Worm (Caenorhabditis elegans) whole organism, L4 larva: ENCODE data around the gene xbx-9.

ENCODE experiments used
- F10B5.3 ChIP-seq: sonication (generic microtip); optimal IDR thresholded peaks from 2 replicates; lab custom pipeline; 2016; ENCODE audit warnings: mild to moderate bottlenecking, missing genetic modification characterization, missing compliant biosample characterization
- F26F4.8 ChIP-seq: fragments of 200-800 bp; sonication (Bioruptor generic); conservative IDR thresholded peaks from 2 replicates; pipeline ENCODE4 v1.3.6; 2022; ENCODE audit warnings: missing genetic modification characterization, missing compliant biosample characterization
- F49E8.2 ChIP-seq: sonication (generic microtip); optimal IDR thresholded peaks from 2 replicates; lab custom pipeline; 2016; ENCODE audit warnings: missing compliant biosample characterization, mild to moderate bottlenecking, missing genetic modification characterization, borderline replicate concordance
- T20F7.1 ChIP-seq: fragments of 200-800 bp; sonication (Bioruptor generic); optimal IDR thresholded peaks from 2 replicates; lab custom pipeline; 2018; ENCODE audit warnings: mild to moderate bottlenecking, missing genetic modification characterization, missing compliant biosample characterization
- Y105C5A.15 ChIP-seq: fragments of 200-800 bp; sonication (Bioruptor generic); IDR thresholded peaks from 2 replicates; pipeline ENCODE4 v1.3.6; 2022; ENCODE audit warnings: missing genetic modification characterization, missing compliant biosample characterization
- Y48G9A.11 ChIP-seq: fragments of 200-800 bp; sonication (Bioruptor generic); IDR thresholded peaks from 2 replicates; pipeline ENCODE4 v1.3.6; 2022; ENCODE audit warnings: missing genetic modification reagents, missing genetic modification characterization, missing compliant biosample characterization
- Y5F2A.4 ChIP-seq: fragments of 200-800 bp; sonication (Bioruptor generic); optimal IDR thresholded peaks from 2 replicates; lab custom pipeline; 2018; ENCODE audit warnings: mild to moderate bottlenecking, missing genetic modification characterization, missing compliant biosample characterization
- Y75B8A.6 ChIP-seq: fragments of 200-800 bp; sonication (Bioruptor generic); IDR thresholded peaks from 2 replicates; pipeline ENCODE4 v1.3.6; 2022; ENCODE audit warnings: missing genetic modification reagents, missing genetic modification characterization, missing compliant biosample characterization
- ZK546.5 ChIP-seq, 2 experiments: sonication (generic microtip); optimal IDR thresholded peaks; 2 replicates each; lab custom pipeline; 2017; ENCODE audit warnings: missing biosample characterization in 2 of 2, missing genetic modification characterization in 2 of 2
- aha-1 ChIP-seq: fragments of 150-350 bp; peaks from one replicate; lab custom pipeline; 2014; ENCODE audit warnings: missing biosample characterization, missing genetic modification characterization
- aly-2 ChIP-seq: sonication (generic microtip); optimal IDR thresholded peaks from 2 replicates; lab custom pipeline; 2018; ENCODE audit warnings: missing biosample characterization, missing genetic modification characterization
- attf-4 ChIP-seq: sonication (generic microtip); optimal IDR thresholded peaks from 3 replicates; lab custom pipeline; 2017; ENCODE audit warnings: missing biosample characterization, missing genetic modification characterization
- ceh-32 ChIP-seq: sonication (generic microtip); optimal IDR thresholded peaks from 2 replicates; lab custom pipeline; 2016; ENCODE audit warnings: mild to moderate bottlenecking, missing genetic modification characterization, missing compliant biosample characterization; ENCODE audit not compliant: poor library complexity
- ceh-44 ChIP-seq: fragments of 200-800 bp; sonication (Bioruptor generic); IDR thresholded peaks from 2 replicates; pipeline ENCODE4 v1.3.6; 2022; ENCODE audit warnings: missing genetic modification reagents, missing genetic modification characterization, missing compliant biosample characterization
- ceh-82 ChIP-seq: sonication (generic microtip); optimal IDR thresholded peaks from 2 replicates; lab custom pipeline; 2017; ENCODE audit warnings: missing biosample characterization, missing genetic modification characterization
- daf-12 ChIP-seq: fragments of 150-350 bp; optimal IDR thresholded peaks from 2 replicates; lab custom pipeline; 2014; ENCODE audit warnings: missing biosample characterization, missing genetic modification reagents, missing genetic modification characterization
- daf-16 ChIP-seq, 3 experiments: sonication (generic microtip); optimal IDR thresholded peaks; 2 replicates each; lab custom pipeline; 2016 to 2017; ENCODE audit warnings: missing genetic modification characterization in 3 of 3, missing genetic modification reagents in 3 of 3, mild to moderate bottlenecking in 2 of 3, missing compliant biosample characterization in 2 of 3, missing biosample characterization in 1 of 3, moderate library complexity in 1 of 3
- daf-8 ChIP-seq: fragments of 200-800 bp; sonication (Bioruptor generic); IDR thresholded peaks from 2 replicates; pipeline ENCODE4 v1.3.6; 2022; ENCODE audit warnings: missing genetic modification characterization, missing compliant biosample characterization
- dmd-6 ChIP-seq: fragments of 200-800 bp; sonication (Bioruptor generic); IDR thresholded peaks from 2 replicates; pipeline ENCODE4 v1.3.6; 2022; ENCODE audit warnings: missing genetic modification reagents, missing genetic modification characterization, missing compliant biosample characterization
- dmd-8 ChIP-seq: fragments of 200-800 bp; sonication (Bioruptor generic); IDR thresholded peaks from 2 replicates; pipeline ENCODE4 v1.3.6; 2022; ENCODE audit warnings: missing genetic modification characterization, missing compliant biosample characterization
- dmd-9 ChIP-seq: fragments of 200-800 bp; sonication (Bioruptor generic); IDR thresholded peaks from 2 replicates; pipeline ENCODE4 v1.3.6; 2022; ENCODE audit warnings: missing genetic modification reagents, missing genetic modification characterization, missing compliant biosample characterization
- dpl-1 ChIP-seq: fragments of 150-350 bp; optimal IDR thresholded peaks from 2 replicates; lab custom pipeline; 2014; ENCODE audit warnings: missing biosample characterization, missing genetic modification reagents, missing genetic modification characterization
- dve-1 ChIP-seq: sonication (generic microtip); optimal IDR thresholded peaks from 2 replicates; lab custom pipeline; 2017; ENCODE audit warnings: antibody characterized with exemption, mild to moderate bottlenecking, missing genetic modification characterization, missing compliant biosample characterization; ENCODE audit not compliant: insufficient read depth
- gei-8 ChIP-seq: fragments of 200-800 bp; sonication (Bioruptor generic); optimal IDR thresholded peaks from 2 replicates; lab custom pipeline; 2018; ENCODE audit warnings: mild to moderate bottlenecking, missing genetic modification characterization, missing compliant biosample characterization
- hlh-11 ChIP-seq: fragments of 200-800 bp; sonication (Bioruptor generic); optimal IDR thresholded peaks from 2 replicates; lab custom pipeline; 2018; ENCODE audit warnings: mild to moderate bottlenecking, missing genetic modification characterization, missing compliant biosample characterization
- hmg-1.1 ChIP-seq: fragments of 200-800 bp; sonication (Bioruptor generic); IDR thresholded peaks from 2 replicates; pipeline ENCODE4 v1.3.6; 2022; ENCODE audit warnings: missing genetic modification reagents, missing genetic modification characterization, missing compliant biosample characterization
- lim-7 ChIP-seq: fragments of 200-800 bp; sonication (Bioruptor generic); IDR thresholded peaks from 2 replicates; pipeline ENCODE4 v1.3.6; 2022; ENCODE audit warnings: missing genetic modification characterization, missing compliant biosample characterization
- lin-38 ChIP-seq: fragments of 200-800 bp; sonication (Bioruptor generic); IDR thresholded peaks from 2 replicates; pipeline ENCODE4 v1.3.6; 2022; ENCODE audit warnings: missing genetic modification reagents, missing genetic modification characterization, missing compliant biosample characterization
- lir-3 ChIP-seq: sonication (generic microtip); optimal IDR thresholded peaks from 2 replicates; lab custom pipeline; 2016; ENCODE audit warnings: mild to moderate bottlenecking, missing genetic modification characterization, missing compliant biosample characterization
- madf-5 ChIP-seq, 2 experiments: fragments of 200-800 bp; sonication (Bioruptor generic); IDR thresholded peaks; 2 replicates each; pipeline ENCODE4 v1.3.6; 2022; ENCODE audit warnings: missing compliant biosample characterization in 2 of 2, missing genetic modification characterization in 2 of 2
- mdl-1 ChIP-seq, 2 experiments: fragments of 150-350 bp in 1 of 2; sonication (generic microtip) in 1 of 2; optimal IDR thresholded peaks; 2 replicates each; lab custom pipeline; 2014 to 2017; ENCODE audit warnings: missing biosample characterization in 2 of 2, missing genetic modification characterization in 2 of 2
- mdt-29 ChIP-seq: fragments of 200-800 bp; sonication (Bioruptor generic); IDR thresholded peaks from 2 replicates; pipeline ENCODE4 v1.3.6; 2022; ENCODE audit warnings: missing genetic modification reagents, missing genetic modification characterization, missing compliant biosample characterization
- mep-1 ChIP-seq: fragments of 150-350 bp; sonication (generic microtip); optimal IDR thresholded peaks from 3 replicates; lab custom pipeline; 2014; ENCODE audit warnings: missing biosample characterization, missing genetic modification characterization
- nhr-237 ChIP-seq: sonication (generic microtip); optimal IDR thresholded peaks from 2 replicates; lab custom pipeline; 2017; ENCODE audit warnings: missing biosample characterization, missing genetic modification characterization
- nhr-28 ChIP-seq: fragments of 150-350 bp; optimal IDR thresholded peaks from 2 replicates; lab custom pipeline; 2014; ENCODE audit warnings: missing biosample characterization, missing genetic modification characterization
- nhr-6 ChIP-seq: fragments of 150-350 bp; optimal IDR thresholded peaks from 2 replicates; lab custom pipeline; 2014; ENCODE audit warnings: missing biosample characterization, missing genetic modification characterization
- nhr-76 ChIP-seq: fragments of 150-350 bp; optimal IDR thresholded peaks from 2 replicates; lab custom pipeline; 2014; ENCODE audit warnings: missing biosample characterization, missing genetic modification characterization
- pha-4 ChIP-seq, 2 experiments: fragments of 150-350 bp in 1 of 2; fragments of 200-800 bp in 1 of 2; sonication (Bioruptor generic) in 1 of 2; IDR thresholded peaks in 1 of 2; optimal IDR thresholded peaks in 1 of 2; 2 replicates each; pipeline versions ENCODE4 v1.3.6 to Lab custom; 2014 to 2022; ENCODE audit warnings: missing genetic modification characterization in 2 of 2, missing genetic modification reagents in 2 of 2, missing biosample characterization in 1 of 2, missing compliant biosample characterization in 1 of 2
- php-3 ChIP-seq: fragments of 200-800 bp; sonication (Bioruptor generic); IDR thresholded peaks from 2 replicates; pipeline ENCODE4 v1.3.6; 2022; ENCODE audit warnings: missing genetic modification reagents, missing genetic modification characterization, missing compliant biosample characterization
- rbr-2 ChIP-seq: sonication (generic microtip); optimal IDR thresholded peaks from 2 replicates; lab custom pipeline; 2016; ENCODE audit warnings: missing genotype, missing genetic modification characterization, missing compliant biosample characterization
- saeg-2 ChIP-seq: fragments of 200-800 bp; sonication (Bioruptor generic); IDR thresholded peaks from 2 replicates; pipeline ENCODE4 v1.3.6; 2022; ENCODE audit warnings: missing genetic modification reagents, missing genetic modification characterization, missing compliant biosample characterization
- set-16 ChIP-seq: fragments of 200-800 bp; sonication (Bioruptor generic); IDR thresholded peaks from 2 replicates; pipeline ENCODE4 v1.3.6; 2022; ENCODE audit warnings: missing genetic modification reagents, missing genetic modification characterization, missing compliant biosample characterization
- skn-1 ChIP-seq: fragments of 150-350 bp; optimal IDR thresholded peaks from 2 replicates; lab custom pipeline; 2014; ENCODE audit warnings: missing biosample characterization, missing genetic modification characterization
- snpc-4 ChIP-seq: fragments of 150-350 bp; optimal IDR thresholded peaks from 2 replicates; lab custom pipeline; 2014; ENCODE audit warnings: missing biosample characterization, missing genetic modification characterization
- spr-1 ChIP-seq: sonication (generic microtip); optimal IDR thresholded peaks from 2 replicates; lab custom pipeline; 2016; ENCODE audit warnings: mild to moderate bottlenecking, missing genetic modification characterization, missing compliant biosample characterization
- tag-97 ChIP-seq: fragments of 200-800 bp; sonication (Bioruptor generic); IDR thresholded peaks from 2 replicates; pipeline ENCODE4 v1.3.6; 2022; ENCODE audit warnings: missing genetic modification characterization, missing compliant biosample characterization
- tra-1 ChIP-seq: fragments of 200-800 bp; sonication (Bioruptor generic); IDR thresholded peaks from 2 replicates; pipeline ENCODE4 v1.3.6; 2022; ENCODE audit warnings: missing genetic modification reagents, missing genetic modification characterization, missing compliant biosample characterization
- zfp-3 ChIP-seq: fragments of 200-800 bp; sonication (Bioruptor generic); conservative IDR thresholded peaks from 2 replicates; pipeline ENCODE4 v1.3.6; 2022; ENCODE audit warnings: missing genetic modification reagents, missing genetic modification characterization, missing compliant biosample characterization
- zip-11 ChIP-seq: fragments of 200-800 bp; sonication (Bioruptor generic); IDR thresholded peaks from 2 replicates; pipeline ENCODE4 v1.3.6; 2022; ENCODE audit warnings: missing genetic modification characterization, missing compliant biosample characterization
- zip-2 ChIP-seq: fragments of 150-350 bp; optimal IDR thresholded peaks from 2 replicates; lab custom pipeline; 2014; ENCODE audit warnings: missing biosample characterization, missing genetic modification characterization

Gene xbx-9

ce11 chrV:12728062-12728665, 5.8 kb upstream of the xbx-9 start, which contains the start of the genes rpl-28 and mrpl-49 (continued):
- TF ChIP-seq ZK546.5 (tag; optimal IDR thresholded peaks at IDR 0.05; lab: Kevin White, UChicago) (no peak), zip-11 (GFP tag; lab: Robert Waterston, UW) (no peak), Y5F2A.4 (no peak), mdt-29 (GFP tag; lab: Robert Waterston, UW) (no peak), dmd-6 (peak; percentile 67), dve-1 (tag; lab: Kevin White, UChicago) (peak; percentile 90), lin-38 (peak; percentile 97), snpc-4 (no peak), pha-4 (GFP tag; IDR thresholded peaks at IDR 0.05; lab: Robert Waterston, UW) (no peak), pha-4 (tag; optimal IDR thresholded peaks at IDR 0.05; lab: Kevin White, UChicago) (no peak), dpl-1 (GFP tag; lab: Kevin White, UChicago) (peak; percentile 85), rbr-2 (tag; lab: Kevin White, UChicago) (peak; percentile 73), set-16 (GFP tag; lab: Robert Waterston, UW) (no peak), F49E8.2 (tag; lab: Kevin White, UChicago) (no peak), lim-7 (GFP tag; lab: Robert Waterston, UW) (no peak), T20F7.1 (GFP tag; lab: Kevin White, UChicago) (peak; percentile 99), skn-1 (no peak), ceh-44 (GFP tag; lab: Robert Waterston, UW) (no peak), Y105C5A.15 (GFP tag; lab: Robert Waterston, UW) (no peak), ceh-32 (no peak), daf-16 (GFP tag; optimal IDR thresholded peaks at IDR 0.05; lab: Kevin White, UChicago) (no peak), daf-16 (tag; optimal IDR thresholded peaks at IDR 0.05; lab: Kevin White, UChicago) (peak; percentile 57), nhr-28 (tag; lab: Kevin White, UChicago) (peak; percentile 80), ceh-82 (tag; lab: Kevin White, UChicago) (no peak), F10B5.3 (no peak), daf-8 (GFP tag; lab: Robert Waterston, UW) (no peak), tra-1 (no peak), Y48G9A.11 (GFP tag; lab: Robert Waterston, UW) (peak; percentile 99), hlh-11 (tag; lab: Kevin White, UChicago) (no peak), tag-97 (no peak), aly-2 (tag; lab: Kevin White, UChicago) (no peak), daf-12 (tag; lab: Kevin White, UChicago) (no peak), nhr-76 (tag; lab: Kevin White, UChicago) (no peak), nhr-6 (tag; lab: Kevin White, UChicago) (peak; percentile 98), dmd-8 (GFP tag; lab: Robert Waterston, UW) (no peak), dmd-9 (GFP tag; lab: Robert Waterston, UW) (no peak), attf-4 (tag; lab: Kevin White, UChicago) (no peak), mep-1 (peak; percentile 86), aha-1 (peak; percentile 46), Y75B8A.6 (no peak), mdl-1 (tag; optimal IDR thresholded peaks at IDR 0.05; lab: Kevin White, UChicago) (peak in 1 of 2 experiments; percentile 20), gei-8 (GFP tag; lab: Kevin White, UChicago) (no peak), hmg-1.1 (no peak; the same call in 1 of the 2 replicates), zfp-3 (GFP tag; lab: Robert Waterston, UW) (no peak), nhr-237 (tag; lab: Kevin White, UChicago) (no peak), madf-5 (GFP tag; IDR thresholded peaks at IDR 0.05; lab: Robert Waterston, UW) (no peak), spr-1 (no peak), saeg-2 (no peak), F26F4.8 (no peak), php-3 (GFP tag; lab: Robert Waterston, UW) (no peak), lir-3 (no peak), zip-2 (tag; lab: Kevin White, UChicago) (no peak)
